Fruit fly (Drosophila melanogaster) whole organism, embryonic: ENCODE measurements around the gene CG33986.
A peak's percentile ranks its signal among the peaks of the same experiment; 100 is the strongest.

Source experiments
- Adf1 ChIP-seq: fragments of 200-800 bp; sonication (Bioruptor generic); IDR thresholded peaks from 2 replicates; pipeline ENCODE4 v1.3.6; 2022; ENCODE audit warnings: missing biosample characterization, missing genetic modification characterization
- Antp ChIP-seq: fragments of 200-800 bp; sonication (Bioruptor generic); optimal IDR thresholded peaks from 3 replicates; lab custom pipeline; 2016; ENCODE audit warnings: missing biosample characterization, missing genetic modification characterization
- Asciz ChIP-seq: fragments of 200-800 bp; sonication (Bioruptor generic); optimal IDR thresholded peaks from 2 replicates; lab custom pipeline; 2017; ENCODE audit warnings: missing biosample characterization, mild to moderate bottlenecking, missing genetic modification characterization, missing genetic modification reagents
- B-H2 ChIP-seq: fragments of 200-800 bp; sonication (Bioruptor generic); optimal IDR thresholded peaks from 2 replicates; lab custom pipeline; 2018; ENCODE audit warnings: missing biosample characterization, mild to moderate bottlenecking, missing genetic modification characterization
- CG10654 ChIP-seq: fragments of 200-800 bp; sonication (Bioruptor generic); optimal IDR thresholded peaks from 2 replicates; lab custom pipeline; 2016; ENCODE audit warnings: missing biosample characterization, missing genetic modification characterization
- CG12104 ChIP-seq: fragments of 200-800 bp; sonication (Bioruptor generic); optimal IDR thresholded peaks from 3 replicates; lab custom pipeline; 2016; ENCODE audit warnings: missing biosample characterization, missing genetic modification characterization
- CG12391 ChIP-seq: fragments of 200-800 bp; sonication (Bioruptor generic); optimal IDR thresholded peaks from 3 replicates; lab custom pipeline; 2018; ENCODE audit warnings: missing biosample characterization, mild to moderate bottlenecking, missing genetic modification characterization, moderate library complexity
- CG13894 ChIP-seq: fragments of 200-800 bp; sonication (Bioruptor generic); optimal IDR thresholded peaks from 3 replicates; lab custom pipeline; 2018; ENCODE audit warnings: missing biosample characterization, mild to moderate bottlenecking, missing genetic modification characterization, moderate library complexity
- CG14710 ChIP-seq: fragments of 200-800 bp; sonication (Bioruptor generic); optimal IDR thresholded peaks from 3 replicates; lab custom pipeline; 2019; ENCODE audit warnings: missing biosample characterization, mild to moderate bottlenecking, missing genetic modification characterization, moderate library complexity
- CG17802 ChIP-seq: fragments of 200-800 bp; sonication (Bioruptor generic); optimal IDR thresholded peaks from 2 replicates; lab custom pipeline; 2018; ENCODE audit warnings: missing biosample characterization, mild to moderate bottlenecking, missing genetic modification characterization, moderate library complexity
- CG18599 ChIP-seq: fragments of 200-800 bp; sonication (Bioruptor generic); optimal IDR thresholded peaks from 3 replicates; lab custom pipeline; 2017; ENCODE audit warnings: missing biosample characterization, missing genetic modification characterization, mild to moderate bottlenecking, moderate library complexity, missing genetic modification reagents
- CG2116 ChIP-seq: fragments of 200-800 bp; sonication (Bioruptor generic); optimal IDR thresholded peaks from 3 replicates; lab custom pipeline; 2018; ENCODE audit warnings: missing biosample characterization, mild to moderate bottlenecking, missing genetic modification characterization
- CG31388 ChIP-seq: fragments of 200-800 bp; sonication (Bioruptor generic); optimal IDR thresholded peaks from 2 replicates; lab custom pipeline; 2016; ENCODE audit warnings: missing biosample characterization, missing genetic modification characterization
- CG3847 ChIP-seq: fragments of 200-800 bp; sonication (Bioruptor generic); IDR thresholded peaks from 2 replicates; pipeline ENCODE4 v1.3.6; 2022; ENCODE audit warnings: missing biosample characterization, missing genetic modification characterization
- CG4282 ChIP-seq: fragments of 200-800 bp; sonication (Bioruptor generic); optimal IDR thresholded peaks from 2 replicates; lab custom pipeline; 2016; ENCODE audit warnings: missing biosample characterization, missing genetic modification characterization
- CG6254 ChIP-seq: fragments of 200-800 bp; sonication (Bioruptor generic); optimal IDR thresholded peaks from 3 replicates; lab custom pipeline; 2017; ENCODE audit warnings: mild to moderate bottlenecking, missing biosample characterization, missing genetic modification reagents, missing genetic modification characterization
- CG6683 ChIP-seq: fragments of 200-800 bp; sonication (Bioruptor generic); optimal IDR thresholded peaks from 2 replicates; lab custom pipeline; 2017; ENCODE audit warnings: missing biosample characterization, mild to moderate bottlenecking, missing genetic modification characterization, missing genetic modification reagents
- CG7786 ChIP-seq: fragments of 200-800 bp; sonication (Bioruptor generic); optimal IDR thresholded peaks from 2 replicates; lab custom pipeline; 2016; ENCODE audit warnings: missing biosample characterization, missing genetic modification characterization
- CG8478 ChIP-seq: fragments of >200 bp; optimal IDR thresholded peaks from 2 replicates; lab custom pipeline; 2018
- CG9215 ChIP-seq: fragments of 200-800 bp; sonication (Bioruptor generic); IDR thresholded peaks from 2 replicates; pipeline ENCODE4 v1.3.6; 2022; ENCODE audit warnings: missing biosample characterization, missing genetic modification characterization
- CTCF ChIP-seq: fragments of 200-800 bp; sonication (Bioruptor generic); optimal IDR thresholded peaks from 2 replicates; lab custom pipeline; 2017; ENCODE audit warnings: missing biosample characterization, mild to moderate bottlenecking, missing genetic modification characterization, moderate library complexity
- HmgZ ChIP-seq: fragments of 200-800 bp; sonication (Bioruptor generic); optimal IDR thresholded peaks from 2 replicates; lab custom pipeline; 2018; ENCODE audit warnings: missing biosample characterization, mild to moderate bottlenecking, missing genetic modification characterization
- Hsf ChIP-seq: fragments of 200-800 bp; sonication (Bioruptor generic); optimal IDR thresholded peaks from 3 replicates; lab custom pipeline; 2016; ENCODE audit warnings: missing biosample characterization, missing genetic modification characterization
- Lhr ChIP-seq: fragments of 200-800 bp; sonication (Bioruptor generic); optimal IDR thresholded peaks from 3 replicates; lab custom pipeline; 2017; ENCODE audit warnings: mild to moderate bottlenecking, missing biosample characterization, missing genetic modification reagents, missing genetic modification characterization
- Meics ChIP-seq: fragments of 200-800 bp; sonication (Bioruptor generic); optimal IDR thresholded peaks from 2 replicates; lab custom pipeline; 2017; ENCODE audit warnings: missing biosample characterization, mild to moderate bottlenecking, missing genetic modification characterization
- NK7.1 ChIP-seq: fragments of 200-800 bp; sonication (Bioruptor generic); optimal IDR thresholded peaks from 3 replicates; lab custom pipeline; 2016; ENCODE audit warnings: missing biosample characterization, missing genetic modification characterization
- Poxn ChIP-seq: fragments of 200-800 bp; sonication (Bioruptor generic); IDR thresholded peaks from 2 replicates; pipeline ENCODE4 v1.3.6; 2022; ENCODE audit warnings: missing biosample characterization, missing genetic modification characterization
- Sin3A ChIP-seq: fragments of >200 bp; optimal IDR thresholded peaks from 2 replicates; lab custom pipeline; 2018
- aop ChIP-seq: fragments of 200-800 bp; sonication (Bioruptor generic); IDR thresholded peaks from 2 replicates; pipeline ENCODE4 v1.3.6; 2022; ENCODE audit warnings: missing biosample characterization, missing genetic modification characterization
- dmrt11E ChIP-seq: fragments of 200-800 bp; sonication (Bioruptor generic); optimal IDR thresholded peaks from 3 replicates; lab custom pipeline; 2018; ENCODE audit warnings: missing biosample characterization, mild to moderate bottlenecking, missing genetic modification characterization, moderate library complexity
- ftz-f1 ChIP-seq: fragments of 200-800 bp; sonication (Bioruptor generic); optimal IDR thresholded peaks from 2 replicates; lab custom pipeline; 2016; ENCODE audit warnings: missing biosample characterization, missing genetic modification characterization
- gcm2 ChIP-seq: fragments of 200-800 bp; sonication (Bioruptor generic); optimal IDR thresholded peaks from 2 replicates; lab custom pipeline; 2016; ENCODE audit warnings: missing biosample characterization, missing genetic modification characterization
- grn ChIP-seq: fragments of 200-800 bp; sonication (Bioruptor generic); optimal IDR thresholded peaks from 3 replicates; lab custom pipeline; 2017; ENCODE audit warnings: missing biosample characterization, missing genetic modification characterization
- h ChIP-seq: fragments of >200 bp; optimal IDR thresholded peaks from 2 replicates; lab custom pipeline; 2017
- insv ChIP-seq, 2 experiments: fragments of 200-800 bp; sonication (Bioruptor generic); optimal IDR thresholded peaks; 3 replicates each; lab custom pipeline; 2016 to 2018; ENCODE audit warnings: missing biosample characterization in 2 of 2, missing genetic modification characterization in 2 of 2
- kah ChIP-seq: fragments of 200-800 bp; sonication (Bioruptor generic); optimal IDR thresholded peaks from 2 replicates; lab custom pipeline; 2018; ENCODE audit warnings: missing biosample characterization, mild to moderate bottlenecking, missing genetic modification characterization
- luna ChIP-seq: fragments of 200-800 bp; sonication (Bioruptor generic); optimal IDR thresholded peaks from 2 replicates; lab custom pipeline; 2016; ENCODE audit warnings: missing biosample characterization, missing genetic modification characterization
- nerfin-2 ChIP-seq: fragments of 200-800 bp; sonication (Bioruptor generic); IDR thresholded peaks from 2 replicates; pipeline ENCODE4 v1.3.6; 2022; ENCODE audit warnings: missing biosample characterization, missing genetic modification characterization; ENCODE audit not compliant: partially characterized antibody
- oc ChIP-seq: fragments of 200-800 bp; sonication (Bioruptor generic); optimal IDR thresholded peaks from 2 replicates; lab custom pipeline; 2018; ENCODE audit warnings: missing biosample characterization, mild to moderate bottlenecking, missing genetic modification characterization, moderate library complexity
- pnt ChIP-seq: fragments of 200-800 bp; sonication (Bioruptor generic); optimal IDR thresholded peaks from 3 replicates; lab custom pipeline; 2016; ENCODE audit warnings: missing biosample characterization, missing genetic modification characterization
- repo ChIP-seq: fragments of 200-800 bp; sonication (Bioruptor generic); optimal IDR thresholded peaks from 2 replicates; lab custom pipeline; 2016; ENCODE audit warnings: missing biosample characterization, missing genetic modification characterization
- rib ChIP-seq: fragments of 200-800 bp; sonication (Bioruptor generic); IDR thresholded peaks from 2 replicates; pipeline ENCODE4 v1.3.6; 2022; ENCODE audit warnings: missing biosample characterization, missing genetic modification characterization
- ro ChIP-seq: fragments of 200-800 bp; sonication (Bioruptor generic); IDR thresholded peaks from 2 replicates; pipeline ENCODE4 v1.3.6; 2022; ENCODE audit warnings: missing biosample characterization, missing genetic modification characterization
- slou ChIP-seq: fragments of 200-800 bp; sonication (Bioruptor generic); optimal IDR thresholded peaks from 3 replicates; lab custom pipeline; 2016; ENCODE audit warnings: missing biosample characterization, missing genetic modification characterization
- sug ChIP-seq: fragments of 200-800 bp; optimal IDR thresholded peaks from 2 replicates; lab custom pipeline; 2019; ENCODE audit warnings: missing biosample characterization, mild to moderate bottlenecking, missing genetic modification characterization, moderate library complexity
- unc-4 ChIP-seq: fragments of 200-800 bp; sonication (Bioruptor generic); IDR thresholded peaks from 2 replicates; pipeline ENCODE4 v1.3.6; 2022; ENCODE audit warnings: missing biosample characterization, missing genetic modification characterization; ENCODE audit not compliant: partially characterized antibody
- unpg ChIP-seq: fragments of 200-800 bp; sonication (Bioruptor generic); optimal IDR thresholded peaks from 3 replicates; lab custom pipeline; 2018; ENCODE audit warnings: missing biosample characterization, mild to moderate bottlenecking, missing genetic modification characterization, moderate library complexity
- usp ChIP-seq: fragments of >200 bp; optimal IDR thresholded peaks from 2 replicates; lab custom pipeline; 2017; ENCODE audit warnings: missing biosample characterization, missing genetic modification characterization
- vnd ChIP-seq: fragments of 200-800 bp; sonication (Bioruptor generic); IDR thresholded peaks from 3 replicates; pipeline ENCODE4 v1.3.6; 2022; ENCODE audit warnings: missing biosample characterization, missing genetic modification characterization; ENCODE audit not compliant: partially characterized antibody
- wek ChIP-seq: fragments of 200-800 bp; sonication (Bioruptor generic); optimal IDR thresholded peaks from 3 replicates; lab custom pipeline; 2018; ENCODE audit warnings: missing biosample characterization, mild to moderate bottlenecking, missing genetic modification characterization, moderate library complexity
- wor ChIP-seq: fragments of 200-800 bp; sonication (Bioruptor generic); IDR thresholded peaks from 2 replicates; pipeline ENCODE4 v1.3.6; 2022; ENCODE audit warnings: missing biosample characterization, missing genetic modification characterization

The CG33986 gene

dm6 chr3L:15500813-15501645, 24.0 kb downstream of the CG33986 start, which contains the start of gene CG7272 (continued):
- TF ChIP-seq repo (GFP tag; lab: Kevin White, UChicago) (no peak), aop (GFP tag; lab: Robert Waterston, UW) (no peak), pnt (no peak), usp (GFP tag; lab: Kevin White, UChicago) (no peak), h (no peak), NK7.1 (GFP tag; lab: Kevin White, UChicago) (no peak), sug (peak; percentile 91), CG4282 (no peak), gcm2 (GFP tag; lab: Kevin White, UChicago) (no peak), HmgZ (tag; lab: Kevin White, UChicago) (peak; percentile 65), dmrt11E (no peak), Sin3A (lab: Kevin White, UChicago) (no peak), CG18599 (GFP tag; lab: Kevin White, UChicago) (no peak), Hsf (no peak), grn (GFP tag; lab: Kevin White, UChicago) (peak; percentile 14), CG14710 (tag; lab: Kevin White, UChicago) (peak; percentile 29), vnd (GFP tag; lab: Robert Waterston, UW) (peak; percentile 39; the same call in 2 of the 3 replicates), Poxn (GFP tag; lab: Robert Waterston, UW) (no peak), CG17802 (tag; lab: Kevin White, UChicago) (no peak), slou (GFP tag; lab: Kevin White, UChicago) (no peak), CG8478 (lab: Kevin White, UChicago) (no peak), B-H2 (GFP tag; lab: Kevin White, UChicago) (peak; percentile 58), CTCF (GFP tag; lab: Kevin White, UChicago) (peak; percentile 23), CG2116 (GFP tag; lab: Kevin White, UChicago) (peak; percentile 62), nerfin-2 (no peak), ro (GFP tag; lab: Robert Waterston, UW) (no peak), oc (tag; lab: Kevin White, UChicago) (peak; percentile 7), wek (GFP tag; lab: Kevin White, UChicago) (no peak), Asciz (GFP tag; lab: Kevin White, UChicago) (no peak), rib (no peak), CG6683 (no peak), kah (GFP tag; lab: Kevin White, UChicago) (no peak), CG13894 (peak; percentile 48), Lhr (GFP tag; lab: Kevin White, UChicago) (peak; percentile 5), CG6254 (no peak), luna (no peak), unpg (GFP tag; lab: Kevin White, UChicago) (peak; percentile 7), CG12104 (GFP tag; lab: Kevin White, UChicago) (no peak), CG3847 (GFP tag; lab: Robert Waterston, UW) (peak; percentile 40; the same call in 1 of the 2 replicates), Meics (GFP tag; lab: Kevin White, UChicago) (peak; percentile 26), unc-4 (GFP tag; lab: Robert Waterston, UW) (peak; percentile 51), CG7786 (GFP tag; lab: Kevin White, UChicago) (no peak), ftz-f1 (GFP tag; lab: Kevin White, UChicago) (peak; percentile 84), insv (GFP tag; optimal IDR thresholded peaks at IDR 0.05; lab: Kevin White, UChicago) (no peak), CG10654 (GFP tag; lab: Kevin White, UChicago) (no peak), Adf1 (GFP tag; lab: Robert Waterston, UW) (peak; percentile 37; the same call in 1 of the 2 replicates), CG12391 (tag; lab: Kevin White, UChicago) (no peak), CG9215 (GFP tag; lab: Robert Waterston, UW) (no peak), CG31388 (no peak), Antp (GFP tag; lab: Kevin White, UChicago) (peak; percentile 6), wor (GFP tag; lab: Robert Waterston, UW) (no peak)
